Worm (Caenorhabditis elegans) whole organism, L2 larva: ENCODE data around the gene Y94H6A.7.
A peak's percentile ranks its signal among the peaks of the same experiment; 100 is the strongest.
"Not testable (repeated sequence)": the region's sequence is repeated elsewhere in the genome, so short reads cannot be mapped to it uniquely, and the experiment has no call there.

Experiments used
- C34F6.9 ChIP-seq: fragments of 150-350 bp; optimal IDR thresholded peaks from 2 replicates; lab custom pipeline; 2014; ENCODE audit warnings: missing biosample characterization, missing genetic modification characterization
- F13H6.1 ChIP-seq: sonication (generic microtip); optimal IDR thresholded peaks from 2 replicates; lab custom pipeline; 2016; ENCODE audit warnings: missing genetic modification characterization, missing compliant biosample characterization
- R02D3.7 ChIP-seq: fragments of 150-350 bp; optimal IDR thresholded peaks from 2 replicates; lab custom pipeline; 2014; ENCODE audit warnings: missing biosample characterization, missing genetic modification characterization
- Y55F3AM.14 ChIP-seq: fragments of 200-800 bp; sonication (Bioruptor generic); optimal IDR thresholded peaks from 2 replicates; lab custom pipeline; 2018; ENCODE audit warnings: mild to moderate bottlenecking, missing genetic modification characterization, missing compliant biosample characterization
- ZK546.5 ChIP-seq: sonication (generic microtip); optimal IDR thresholded peaks from 2 replicates; lab custom pipeline; 2017; ENCODE audit warnings: missing biosample characterization, missing genetic modification characterization
- alr-1 ChIP-seq: fragments of 150-350 bp; optimal IDR thresholded peaks from 2 replicates; lab custom pipeline; 2014; ENCODE audit warnings: missing biosample characterization, missing genetic modification characterization
- aly-2 ChIP-seq: fragments of 150-350 bp; optimal IDR thresholded peaks from 2 replicates; lab custom pipeline; 2014; ENCODE audit warnings: missing biosample characterization, missing genetic modification characterization
- ama-1 ChIP-seq: fragments of 150-350 bp; optimal IDR thresholded peaks from 2 replicates; lab custom pipeline; 2018; ENCODE audit warnings: inconsistent platforms
- blmp-1 ChIP-seq: sonication (generic microtip); optimal IDR thresholded peaks from 2 replicates; lab custom pipeline; 2017; ENCODE audit warnings: missing genetic modification characterization, mild to moderate bottlenecking, missing compliant biosample characterization, antibody characterized with exemption, moderate library complexity; ENCODE audit not compliant: insufficient read depth
- ceh-16 ChIP-seq: fragments of 150-350 bp; optimal IDR thresholded peaks from 2 replicates; lab custom pipeline; 2014; ENCODE audit warnings: missing biosample characterization, missing genetic modification characterization
- crh-2 ChIP-seq: sonication (generic microtip); optimal IDR thresholded peaks from 2 replicates; lab custom pipeline; 2017; ENCODE audit warnings: missing biosample characterization, missing genetic modification characterization
- dmd-4 ChIP-seq: sonication (generic microtip); optimal IDR thresholded peaks from 2 replicates; lab custom pipeline; 2017; ENCODE audit warnings: missing biosample characterization, missing genetic modification characterization
- egl-27 ChIP-seq: sonication (generic microtip); optimal IDR thresholded peaks from 3 replicates; lab custom pipeline; 2017; ENCODE audit warnings: missing biosample characterization, missing genetic modification reagents, missing genetic modification characterization
- elt-3 ChIP-seq: sonication (generic microtip); optimal IDR thresholded peaks from 2 replicates; lab custom pipeline; 2017; ENCODE audit warnings: missing biosample characterization, missing genetic modification characterization
- fos-1 ChIP-seq: fragments of 150-350 bp; optimal IDR thresholded peaks from 2 replicates; lab custom pipeline; 2014; ENCODE audit warnings: missing biosample characterization, missing genetic modification characterization
- gmeb-1 ChIP-seq: fragments of 150-350 bp; optimal IDR thresholded peaks from 2 replicates; lab custom pipeline; 2014; ENCODE audit warnings: missing biosample characterization, missing genetic modification characterization
- lin-11 ChIP-seq: fragments of 150-350 bp; sonication (generic microtip); optimal IDR thresholded peaks from 2 replicates; lab custom pipeline; 2014; ENCODE audit warnings: missing biosample characterization, missing genetic modification characterization, inconsistent platforms, mixed read lengths
- mab-5 ChIP-seq: fragments of 150-350 bp; optimal IDR thresholded peaks from 2 replicates; lab custom pipeline; 2014; ENCODE audit warnings: missing biosample characterization, missing genetic modification characterization
- mbf-1 ChIP-seq: sonication (generic microtip); optimal IDR thresholded peaks from 2 replicates; lab custom pipeline; 2017; ENCODE audit warnings: missing biosample characterization, missing genetic modification characterization
- nhr-11 ChIP-seq: fragments of 150-350 bp; optimal IDR thresholded peaks from 2 replicates; lab custom pipeline; 2014; ENCODE audit warnings: missing biosample characterization, missing genetic modification characterization
- nhr-12 ChIP-seq: fragments of 150-350 bp; optimal IDR thresholded peaks from 2 replicates; lab custom pipeline; 2014; ENCODE audit warnings: missing biosample characterization, missing genetic modification characterization
- nhr-129 ChIP-seq: fragments of 150-350 bp; optimal IDR thresholded peaks from 2 replicates; lab custom pipeline; 2014; ENCODE audit warnings: missing biosample characterization, missing genetic modification characterization
- nhr-21 ChIP-seq: fragments of 150-350 bp; optimal IDR thresholded peaks from 2 replicates; lab custom pipeline; 2014; ENCODE audit warnings: missing biosample characterization, missing genetic modification characterization
- nhr-237 ChIP-seq: fragments of 150-350 bp; optimal IDR thresholded peaks from 2 replicates; lab custom pipeline; 2014; ENCODE audit warnings: missing biosample characterization, missing genetic modification characterization
- nhr-25 ChIP-seq: fragments of 150-350 bp; sonication (generic microtip); optimal IDR thresholded peaks from 3 replicates; lab custom pipeline; 2014; ENCODE audit warnings: missing biosample characterization, missing genetic modification characterization
- nhr-6 ChIP-seq: fragments of 150-350 bp; optimal IDR thresholded peaks from 2 replicates; lab custom pipeline; 2014; ENCODE audit warnings: missing biosample characterization, missing genetic modification characterization
- nhr-77 ChIP-seq: fragments of 150-350 bp; optimal IDR thresholded peaks from 2 replicates; lab custom pipeline; 2014; ENCODE audit warnings: missing biosample characterization, missing genetic modification characterization
- sem-4 ChIP-seq: fragments of 150-350 bp; optimal IDR thresholded peaks from 2 replicates; lab custom pipeline; 2014; ENCODE audit warnings: missing biosample characterization, missing genetic modification reagents, missing genetic modification characterization
- sma-3 ChIP-seq: sonication (generic microtip); optimal IDR thresholded peaks from 2 replicates; lab custom pipeline; 2016; ENCODE audit warnings: missing genetic modification reagents, missing genetic modification characterization, missing compliant biosample characterization
- snpc-4 ChIP-seq: fragments of 150-350 bp; optimal IDR thresholded peaks from 2 replicates; lab custom pipeline; 2014; ENCODE audit warnings: missing biosample characterization, missing genetic modification characterization
- ztf-4 ChIP-seq: fragments of 150-350 bp; optimal IDR thresholded peaks from 2 replicates; lab custom pipeline; 2014; ENCODE audit warnings: missing biosample characterization, missing genetic modification characterization

Gene Y94H6A.7

DNA sequence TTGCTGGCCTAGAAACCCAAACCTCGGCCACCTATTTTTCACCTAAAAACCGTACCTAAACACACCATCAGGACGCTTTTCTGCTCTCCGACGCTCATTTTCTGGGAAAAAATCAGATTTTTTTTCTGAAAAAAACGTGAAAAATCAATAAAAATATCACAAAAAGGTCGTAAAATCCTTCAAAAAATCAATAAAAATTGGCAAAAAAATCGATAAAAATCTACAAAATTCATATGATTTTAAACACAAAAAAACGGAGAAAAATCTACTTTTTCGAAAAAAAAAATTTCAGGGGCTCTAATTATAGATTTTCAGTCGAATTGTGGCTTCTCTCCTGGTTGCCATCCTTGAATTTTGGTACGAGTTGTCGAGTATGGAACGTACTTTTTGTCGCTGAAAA is at the start of gene Y94H6A.7:
Gene Y94H6A.7, minus strand, starts transcription at position 101 of the 400 bp plus-strand sequence.
- TF ChIP-seq nhr-6, elt-3, R02D3.7 (tag; lab: Kevin White, UChicago): not testable (repeated sequence)

DNA sequence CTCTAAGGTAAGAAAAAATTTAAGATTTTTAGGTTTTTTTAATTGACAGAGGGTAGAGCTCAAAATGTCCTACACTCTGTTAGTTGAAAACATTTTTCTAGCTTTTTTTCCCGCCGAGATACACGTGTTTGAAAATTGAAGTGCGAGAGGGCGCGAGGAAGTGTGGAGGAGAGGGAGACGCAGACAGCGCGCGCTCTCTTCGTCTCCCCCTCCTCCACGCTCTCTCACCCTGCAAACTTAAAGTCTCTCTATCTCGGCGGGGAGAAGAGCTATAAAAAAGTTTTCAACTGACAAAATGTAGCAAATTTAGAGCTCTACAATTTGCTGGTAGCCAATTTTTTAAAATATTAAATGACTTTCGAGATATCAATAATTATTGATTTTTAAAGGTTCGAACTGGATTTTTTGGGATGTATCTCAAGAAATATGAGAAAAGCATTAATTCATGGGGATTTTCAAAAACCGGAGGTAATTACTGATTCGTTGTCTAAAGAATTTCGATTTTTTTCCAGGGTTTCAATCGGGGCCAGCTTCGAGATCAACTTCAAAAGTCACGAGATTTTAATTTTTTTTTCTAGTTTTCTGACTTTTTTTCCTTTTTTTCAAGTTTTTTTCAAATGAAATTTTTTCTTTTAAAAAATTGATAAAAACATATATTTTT is 48.8 kb upstream of the Y94H6A.7 start:
- TF ChIP-seq F13H6.1 (no peak), Y55F3AM.14 (peak; percentile 40), fos-1 (tag; lab: Kevin White, UChicago) (no peak), blmp-1 (tag; lab: Kevin White, UChicago) (no peak), mbf-1 (no peak), dmd-4 (tag; lab: Kevin White, UChicago) (no peak), nhr-12 (tag; lab: Kevin White, UChicago) (no peak), nhr-25 (tag; lab: Kevin White, UChicago) (peak; percentile 67)

DNA sequence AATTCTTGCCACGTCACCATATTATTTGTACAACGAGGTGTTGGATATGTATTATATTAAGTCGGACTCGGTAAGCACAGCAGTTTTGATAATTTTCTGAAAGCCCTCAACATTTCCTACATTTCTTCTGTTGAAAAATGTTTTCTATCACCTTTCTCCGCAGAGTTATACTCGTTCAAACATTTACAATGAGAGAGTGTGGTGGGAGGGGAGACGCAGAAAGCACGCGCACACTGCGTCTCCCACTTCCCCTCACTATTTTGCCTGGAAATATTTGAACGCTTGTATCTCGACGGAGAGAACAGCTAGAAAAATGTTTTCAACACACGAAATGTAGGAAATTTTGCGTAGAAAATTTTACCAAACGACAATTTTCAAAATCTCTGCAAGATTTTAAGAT is 47.8 kb upstream of the Y94H6A.7 start:
- TF ChIP-seq nhr-77 = no peak
- no peak for TF ChIP-seq mab-5
- peak; percentile 22 for TF ChIP-seq nhr-25 (tag; lab: Kevin White, UChicago)

DNA sequence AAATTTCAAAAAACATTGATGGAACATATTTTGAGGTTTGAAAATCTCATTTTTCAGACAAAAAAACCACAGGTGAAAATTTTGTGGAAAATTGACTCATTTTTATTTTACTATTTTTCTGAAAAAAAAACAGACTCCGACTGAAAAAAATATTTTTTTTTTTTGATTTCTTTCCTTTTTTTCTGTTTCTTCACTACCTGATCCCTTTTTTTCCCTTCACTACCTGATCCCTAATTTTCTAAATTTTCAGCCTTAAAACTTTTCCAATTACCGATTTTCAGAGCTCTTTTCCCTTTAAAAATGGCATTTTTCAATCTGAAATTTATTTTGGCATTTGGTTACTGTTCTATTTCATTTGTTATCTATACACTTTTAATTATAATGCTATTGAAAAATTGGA is 46.0 kb upstream of the Y94H6A.7 start, which contains the start of gene Y54G2A.77:
Gene Y54G2A.77, plus strand, starts transcription at position 301 of the 400 bp plus-strand sequence.
- TF ChIP-seq egl-27 (tag; lab: Kevin White, UChicago) (no peak), C34F6.9 (tag; lab: Kevin White, UChicago) (no peak), crh-2 (tag; lab: Kevin White, UChicago) (no peak), aly-2 (no peak), Y55F3AM.14 (no peak), nhr-237 (tag; lab: Kevin White, UChicago) (no peak), nhr-129 (tag; lab: Kevin White, UChicago) (no peak), lin-11 (no peak), fos-1 (tag; lab: Kevin White, UChicago) (no peak), ama-1 (lab: Kevin White, UChicago) (no peak), ztf-4 (tag; lab: Kevin White, UChicago) (no peak), mbf-1 (no peak), snpc-4 (tag; lab: Kevin White, UChicago) (no peak), nhr-21 (tag; lab: Kevin White, UChicago) (no peak), nhr-12 (tag; lab: Kevin White, UChicago) (no peak), nhr-11 (tag; lab: Kevin White, UChicago) (no peak)

DNA sequence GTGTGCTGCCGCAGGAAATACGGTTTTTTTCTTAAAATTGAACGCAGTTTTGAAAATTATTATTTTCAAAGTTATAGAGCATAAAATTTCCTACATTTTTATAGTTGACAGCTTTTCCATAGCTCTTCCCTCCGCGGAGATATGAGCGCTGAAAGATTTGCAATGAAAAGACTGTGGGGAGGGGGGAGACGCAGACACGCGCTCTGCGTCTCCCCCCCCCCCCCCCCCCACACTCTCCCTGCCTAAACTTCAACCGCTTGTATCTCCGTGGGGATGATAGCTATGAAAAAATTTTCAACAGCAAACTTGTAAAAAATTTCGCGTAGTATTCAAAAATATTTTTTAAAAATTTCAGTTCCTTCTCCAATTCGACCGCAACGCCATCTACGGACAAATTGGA is 45.1 kb upstream of the Y94H6A.7 start:
- TF ChIP-seq ama-1 (lab: Kevin White, UChicago) (no peak), sma-3 (GFP tag; lab: Kevin White, UChicago) (no peak), nhr-11 (tag; lab: Kevin White, UChicago) (no peak), mab-5 (no peak), mbf-1 (no peak), ZK546.5 (tag; lab: Kevin White, UChicago) (no peak), nhr-77 (no peak), lin-11 (no peak), sem-4 (no peak), ceh-16 (no peak)

DNA sequence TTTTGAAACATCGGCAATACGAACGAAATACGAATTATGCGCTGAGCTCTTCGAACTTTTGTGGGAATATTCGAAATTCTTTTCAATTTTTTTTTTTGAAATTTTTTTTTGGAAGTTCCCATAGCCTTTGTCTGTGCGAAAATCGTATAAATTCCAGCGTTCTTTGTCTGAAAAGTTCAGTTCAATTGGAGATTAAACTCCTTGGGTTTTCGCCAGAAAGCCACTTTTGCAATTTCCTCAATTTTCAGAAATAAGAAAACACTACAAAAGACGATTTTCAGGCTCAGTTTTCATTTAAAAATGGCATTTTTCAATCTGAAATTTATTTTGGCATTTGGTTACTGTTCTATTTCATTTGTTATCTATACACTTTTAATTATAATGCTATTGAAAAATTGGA is 42.8 kb upstream of the Y94H6A.7 start, which contains the start of gene Y54G2A.38:
Gene Y54G2A.38, plus strand, starts transcription at position 301 of the 400 bp plus-strand sequence.
- TF ChIP-seq mbf-1 (no peak), gmeb-1 (no peak), fos-1 (tag; lab: Kevin White, UChicago) (no peak), aly-2 (no peak), nhr-6 (tag; lab: Kevin White, UChicago) (no peak), Y55F3AM.14 (no peak)

DNA sequence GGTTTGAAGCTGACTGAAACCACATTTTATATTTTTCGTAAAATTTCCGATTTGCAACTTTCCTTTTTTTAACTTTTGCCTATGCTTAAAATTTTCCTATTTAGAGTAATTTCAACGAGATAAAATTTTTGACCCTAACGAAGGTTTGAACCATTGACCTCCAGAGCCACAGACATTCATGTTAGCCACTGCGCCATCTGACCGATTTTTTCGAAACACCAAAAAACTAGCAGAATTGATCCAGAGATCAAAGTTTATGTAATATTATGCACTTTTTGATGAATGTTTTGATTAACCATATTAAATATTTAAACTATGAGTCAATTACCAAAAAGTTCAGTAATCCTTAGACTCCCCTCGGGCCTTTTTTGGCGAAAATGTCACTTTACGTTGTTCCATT is 41.7 kb upstream of the Y94H6A.7 start:
- TF ChIP-seq mab-5 = no peak
- no peak for TF ChIP-seq alr-1 (tag; lab: Kevin White, UChicago)
- TF ChIP-seq, all 48 proteins: peak for 0
